Worm (Caenorhabditis elegans) whole organism, L3 larva: ENCODE data around the gene Y116A8B.4.

ENCODE experiments used
- ceh-82 ChIP-seq: fragments of 150-350 bp; optimal IDR thresholded peaks from 2 replicates; lab custom pipeline; 2014; ENCODE audit warnings: missing biosample characterization, missing genetic modification characterization
- elt-3 ChIP-seq, 3 experiments: fragments of 150-350 bp in 1 of 3; sonication (generic microtip) in 2 of 3; optimal IDR thresholded peaks; 2 replicates in 2 of 3; 4 replicates in 1 of 3; lab custom pipeline; 2014 to 2017; ENCODE audit warnings: missing biosample characterization in 3 of 3, missing genetic modification characterization in 3 of 3
- lsy-12 ChIP-seq: sonication (generic microtip); optimal IDR thresholded peaks from 2 replicates; lab custom pipeline; 2016; ENCODE audit warnings: mild to moderate bottlenecking, missing genetic modification characterization, missing compliant biosample characterization
- mml-1 ChIP-seq: fragments of 150-350 bp; sonication (generic microtip); optimal IDR thresholded peaks from 3 replicates; lab custom pipeline; 2014; ENCODE audit warnings: missing biosample characterization, missing genetic modification characterization
- nhr-12 ChIP-seq: fragments of 150-350 bp; optimal IDR thresholded peaks from 2 replicates; lab custom pipeline; 2014; ENCODE audit warnings: missing biosample characterization, missing genetic modification characterization
- nhr-25 ChIP-seq: sonication (generic microtip); optimal IDR thresholded peaks from 2 replicates; lab custom pipeline; 2017; ENCODE audit warnings: missing biosample characterization, missing genetic modification characterization
- nhr-76 ChIP-seq: fragments of 150-350 bp; sonication (generic microtip); optimal IDR thresholded peaks from 5 replicates; lab custom pipeline; 2014; ENCODE audit warnings: missing biosample characterization, missing genetic modification characterization
- snpc-4 ChIP-seq: fragments of 150-350 bp; optimal IDR thresholded peaks from 2 replicates; lab custom pipeline; 2014; ENCODE audit warnings: missing biosample characterization, missing genetic modification characterization
- unc-62 ChIP-seq: fragments of 150-350 bp; sonication (generic microtip); optimal IDR thresholded peaks from 4 replicates; lab custom pipeline; 2014; ENCODE audit warnings: missing biosample characterization, missing genetic modification reagents, missing genetic modification characterization
- zag-1 ChIP-seq: fragments of 150-350 bp; optimal IDR thresholded peaks from 2 replicates; lab custom pipeline; 2014; ENCODE audit warnings: missing biosample characterization, missing genetic modification characterization

- TF ChIP-seq zag-1 (tag; lab: Kevin White, UChicago) (no peak), elt-3 (tag; optimal IDR thresholded peaks at IDR 0.05; lab: Kevin White, UChicago) (no peak), ceh-82 (tag; lab: Kevin White, UChicago) (no peak), unc-62 (GFP tag; lab: Kevin White, UChicago) (no peak), snpc-4 (tag; lab: Kevin White, UChicago) (no peak), nhr-12 (no peak), mml-1 (tag; lab: Kevin White, UChicago) (no peak), lsy-12 (no peak), nhr-76 (tag; lab: Kevin White, UChicago) (no peak), nhr-25 (tag; lab: Kevin White, UChicago) (no peak)
Measured at ce11 chrIV:17237029-17237428, 13.5 kb downstream of the Y116A8B.4 start.
